Fruit fly (Drosophila melanogaster) whole organism, prepupa: Measurements from ENCODE around the gene CG3008.

Experiments
- CG10631 ChIP-seq: fragments of 200-800 bp; sonication (Bioruptor generic); optimal IDR thresholded peaks from 2 replicates; lab custom pipeline; 2016; ENCODE audit warnings: missing biosample characterization, missing genetic modification characterization
- CG10669 ChIP-seq: fragments of 200-800 bp; sonication (Bioruptor generic); optimal IDR thresholded peaks from 3 replicates; lab custom pipeline; 2018; ENCODE audit warnings: missing biosample characterization, mild to moderate bottlenecking, missing genetic modification characterization, moderate library complexity
- CG11294 ChIP-seq: fragments of 200-800 bp; sonication (Bioruptor generic); IDR thresholded peaks from 2 replicates; pipeline ENCODE4 v1.3.6; 2022; ENCODE audit warnings: missing biosample characterization, missing genetic modification characterization
- CG11762 ChIP-seq: fragments of 200-800 bp; sonication (Bioruptor generic); optimal IDR thresholded peaks from 3 replicates; lab custom pipeline; 2016; ENCODE audit warnings: missing biosample characterization, missing genetic modification characterization; ENCODE audit not compliant: insufficient read depth
- CG15336 ChIP-seq: fragments of 200-800 bp; sonication (Bioruptor generic); IDR thresholded peaks from 2 replicates; pipeline ENCODE4 v1.3.6; 2022; ENCODE audit warnings: missing biosample characterization, missing genetic modification characterization
- CG1621 ChIP-seq: fragments of 200-800 bp; sonication (Bioruptor generic); optimal IDR thresholded peaks from 3 replicates; lab custom pipeline; 2018; ENCODE audit warnings: missing biosample characterization, mild to moderate bottlenecking, missing genetic modification characterization
- CG16779 ChIP-seq: fragments of 200-800 bp; sonication (Bioruptor generic); optimal IDR thresholded peaks from 3 replicates; lab custom pipeline; 2017; ENCODE audit warnings: missing biosample characterization, mild to moderate bottlenecking, missing genetic modification characterization
- CG31627 ChIP-seq: fragments of 200-800 bp; sonication (Bioruptor generic); optimal IDR thresholded peaks from 3 replicates; lab custom pipeline; 2016; ENCODE audit warnings: missing biosample characterization, missing genetic modification characterization
- CG3919 ChIP-seq: fragments of 200-800 bp; sonication (Bioruptor generic); optimal IDR thresholded peaks from 3 replicates; lab custom pipeline; 2016; ENCODE audit warnings: missing biosample characterization, missing genetic modification characterization
- CG4318 ChIP-seq: fragments of 200-800 bp; sonication (Bioruptor generic); optimal IDR thresholded peaks from 3 replicates; lab custom pipeline; 2017; ENCODE audit warnings: missing biosample characterization, mild to moderate bottlenecking, missing genetic modification characterization
- CG6163 ChIP-seq: fragments of 200-800 bp; sonication (Bioruptor generic); IDR thresholded peaks from 3 replicates; pipeline ENCODE4 v1.3.6; 2022; ENCODE audit warnings: missing biosample characterization, missing genetic modification characterization
- CG6276 ChIP-seq: fragments of 200-800 bp; sonication (Bioruptor generic); optimal IDR thresholded peaks from 2 replicates; lab custom pipeline; 2017; ENCODE audit warnings: missing biosample characterization, mild to moderate bottlenecking, missing genetic modification characterization
- CG6792 ChIP-seq: fragments of 200-800 bp; sonication (Bioruptor generic); optimal IDR thresholded peaks from 3 replicates; lab custom pipeline; 2016; ENCODE audit warnings: missing biosample characterization, missing genetic modification characterization
- CG6808 ChIP-seq: fragments of 200-800 bp; sonication (Bioruptor generic); optimal IDR thresholded peaks from 3 replicates; lab custom pipeline; 2017; ENCODE audit warnings: missing biosample characterization, missing genetic modification characterization, mild to moderate bottlenecking, moderate library complexity, missing genetic modification reagents
- CG6854 ChIP-seq: fragments of 200-800 bp; sonication (Bioruptor generic); optimal IDR thresholded peaks from 2 replicates; lab custom pipeline; 2017; ENCODE audit warnings: missing biosample characterization, mild to moderate bottlenecking, missing genetic modification characterization
- CG7368 ChIP-seq: fragments of 200-800 bp; sonication (Bioruptor generic); optimal IDR thresholded peaks from 3 replicates; lab custom pipeline; 2016; ENCODE audit warnings: missing biosample characterization, missing genetic modification characterization
- CG8319 ChIP-seq: fragments of 200-800 bp; sonication (Bioruptor generic); optimal IDR thresholded peaks from 3 replicates; lab custom pipeline; 2016; ENCODE audit warnings: missing biosample characterization, missing genetic modification characterization
- CG8632 ChIP-seq: fragments of 200-800 bp; sonication (Bioruptor generic); optimal IDR thresholded peaks from 3 replicates; lab custom pipeline; 2016; ENCODE audit warnings: missing biosample characterization, missing genetic modification characterization
- CG9139 ChIP-seq: fragments of 200-800 bp; sonication (Bioruptor generic); optimal IDR thresholded peaks from 3 replicates; lab custom pipeline; 2017; ENCODE audit warnings: missing biosample characterization, mild to moderate bottlenecking, missing genetic modification characterization
- Eip75B ChIP-seq: fragments of 200-800 bp; sonication (Bioruptor generic); optimal IDR thresholded peaks from 3 replicates; lab custom pipeline; 2016; ENCODE audit warnings: missing biosample characterization, missing genetic modification characterization
- Eip78C ChIP-seq: fragments of 200-800 bp; sonication (Bioruptor generic); peaks from one replicate; lab custom pipeline; 2016; ENCODE audit warnings: missing biosample characterization, missing genetic modification characterization
- Eip93F ChIP-seq: fragments of 200-800 bp; sonication (Bioruptor generic); optimal IDR thresholded peaks from 2 replicates; lab custom pipeline; 2016; ENCODE audit warnings: missing biosample characterization, mild to moderate bottlenecking, missing genetic modification characterization
- Ets21C ChIP-seq: fragments of 200-800 bp; sonication (Bioruptor generic); optimal IDR thresholded peaks from 3 replicates; lab custom pipeline; 2016; ENCODE audit warnings: missing biosample characterization, missing genetic modification characterization
- Ets96B ChIP-seq: fragments of 200-800 bp; optimal IDR thresholded peaks from 2 replicates; lab custom pipeline; 2019; ENCODE audit warnings: missing biosample characterization, mild to moderate bottlenecking, missing genetic modification characterization, moderate library complexity
- Gug ChIP-seq: fragments of 200-800 bp; sonication (Bioruptor generic); IDR thresholded peaks from 2 replicates; pipeline ENCODE4 v1.3.6; 2022; ENCODE audit warnings: missing biosample characterization, missing genetic modification characterization
- Hr38 ChIP-seq: sonication (Bioruptor generic); optimal IDR thresholded peaks from 2 replicates; lab custom pipeline; 2016; ENCODE audit warnings: missing biosample characterization, missing genetic modification characterization
- Hr39 ChIP-seq: fragments of 200-800 bp; sonication (Bioruptor generic); optimal IDR thresholded peaks from 2 replicates; lab custom pipeline; 2016; ENCODE audit warnings: missing biosample characterization, missing genetic modification characterization
- Lpt ChIP-seq: fragments of 200-800 bp; sonication (Bioruptor generic); optimal IDR thresholded peaks from 3 replicates; lab custom pipeline; 2016; ENCODE audit warnings: missing biosample characterization, missing genetic modification characterization
- Met ChIP-seq: fragments of 200-800 bp; sonication (Bioruptor generic); optimal IDR thresholded peaks from 3 replicates; lab custom pipeline; 2016; ENCODE audit warnings: missing biosample characterization, missing genetic modification characterization
- OdsH ChIP-seq: fragments of 200-800 bp; sonication (Bioruptor generic); optimal IDR thresholded peaks from 3 replicates; lab custom pipeline; 2016; ENCODE audit warnings: missing biosample characterization, missing genetic modification characterization
- Smox ChIP-seq: fragments of 200-800 bp; sonication (Bioruptor generic); optimal IDR thresholded peaks from 3 replicates; lab custom pipeline; 2016; ENCODE audit warnings: missing biosample characterization, missing genetic modification characterization
- Sox102F ChIP-seq: fragments of 200-800 bp; sonication (Bioruptor generic); optimal IDR thresholded peaks from 2 replicates; lab custom pipeline; 2016; ENCODE audit warnings: missing biosample characterization, mild to moderate bottlenecking, missing genetic modification characterization
- Sox14 ChIP-seq: fragments of 200-800 bp; sonication (Bioruptor generic); optimal IDR thresholded peaks from 3 replicates; lab custom pipeline; 2016; ENCODE audit warnings: missing biosample characterization, missing genetic modification characterization
- Sox15 ChIP-seq: fragments of 200-800 bp; sonication (Bioruptor generic); optimal IDR thresholded peaks from 3 replicates; lab custom pipeline; 2016; ENCODE audit warnings: missing biosample characterization, missing genetic modification characterization
- achi ChIP-seq: fragments of 200-800 bp; sonication (Bioruptor generic); optimal IDR thresholded peaks from 3 replicates; lab custom pipeline; 2016; ENCODE audit warnings: missing biosample characterization, missing genetic modification characterization
- acj6 ChIP-seq: fragments of 200-800 bp; sonication (Bioruptor generic); optimal IDR thresholded peaks from 3 replicates; lab custom pipeline; 2016; ENCODE audit warnings: missing biosample characterization, missing genetic modification characterization
- cyc ChIP-seq: fragments of 200-800 bp; sonication (Bioruptor generic); optimal IDR thresholded peaks from 3 replicates; lab custom pipeline; 2016; ENCODE audit warnings: missing biosample characterization, missing genetic modification characterization
- dac ChIP-seq: fragments of 200-800 bp; sonication (Bioruptor generic); optimal IDR thresholded peaks from 2 replicates; lab custom pipeline; 2017; ENCODE audit warnings: missing biosample characterization, mild to moderate bottlenecking, missing genetic modification characterization
- dsx ChIP-seq: fragments of 200-800 bp; optimal IDR thresholded peaks from 3 replicates; lab custom pipeline; 2019; ENCODE audit warnings: missing biosample characterization, mild to moderate bottlenecking, missing genetic modification characterization, moderate library complexity; ENCODE audit not compliant: poor library complexity, severe bottlenecking
- eg ChIP-seq: fragments of 200-800 bp; sonication (Bioruptor generic); IDR thresholded peaks from 3 replicates; pipeline ENCODE4 v1.3.6; 2022; ENCODE audit warnings: missing biosample characterization, missing genetic modification characterization
- esn ChIP-seq: fragments of 200-800 bp; sonication (Bioruptor generic); optimal IDR thresholded peaks from 2 replicates; lab custom pipeline; 2016; ENCODE audit warnings: missing biosample characterization, mild to moderate bottlenecking, missing genetic modification characterization, moderate library complexity
- fd59A ChIP-seq: fragments of 200-800 bp; sonication (Bioruptor generic); optimal IDR thresholded peaks from 2 replicates; lab custom pipeline; 2017; ENCODE audit warnings: missing biosample characterization, mild to moderate bottlenecking, missing genetic modification characterization, missing genetic modification reagents
- fd85E ChIP-seq: fragments of 200-800 bp; sonication (Bioruptor generic); optimal IDR thresholded peaks from 3 replicates; lab custom pipeline; 2016; ENCODE audit warnings: missing biosample characterization, missing genetic modification characterization
- fkh ChIP-seq: fragments of 200-800 bp; sonication (Bioruptor generic); optimal IDR thresholded peaks from 3 replicates; lab custom pipeline; 2017; ENCODE audit warnings: missing biosample characterization, mild to moderate bottlenecking, missing genetic modification characterization, moderate library complexity
- lz ChIP-seq: fragments of 200-800 bp; sonication (Bioruptor generic); optimal IDR thresholded peaks from 3 replicates; lab custom pipeline; 2016; ENCODE audit warnings: missing biosample characterization, missing genetic modification characterization
- net ChIP-seq: fragments of 200-800 bp; sonication (Bioruptor generic); optimal IDR thresholded peaks from 3 replicates; lab custom pipeline; 2016; ENCODE audit warnings: missing biosample characterization, missing genetic modification characterization
- pdm3 ChIP-seq: fragments of 200-800 bp; sonication (Bioruptor generic); optimal IDR thresholded peaks from 3 replicates; lab custom pipeline; 2016; ENCODE audit warnings: missing biosample characterization, missing genetic modification characterization
- salr ChIP-seq, 2 experiments: fragments of 200-800 bp; sonication (Bioruptor generic); optimal IDR thresholded peaks; 3 replicates each; lab custom pipeline; 2016 to 2018; ENCODE audit warnings: missing biosample characterization in 2 of 2, missing genetic modification characterization in 2 of 2, mild to moderate bottlenecking in 1 of 2
- spab ChIP-seq: fragments of 200-800 bp; sonication (Bioruptor generic); optimal IDR thresholded peaks from 2 replicates; lab custom pipeline; 2017; ENCODE audit warnings: missing biosample characterization, mild to moderate bottlenecking, missing genetic modification characterization, missing genetic modification reagents
- ss ChIP-seq, 2 experiments: fragments of 200-800 bp; sonication (Bioruptor generic); optimal IDR thresholded peaks; 2 replicates in 1 of 2; 3 replicates in 1 of 2; lab custom pipeline; 2017 to 2018; ENCODE audit warnings: mild to moderate bottlenecking in 2 of 2, missing biosample characterization in 2 of 2, missing genetic modification characterization in 2 of 2, moderate library complexity in 1 of 2
- svp ChIP-seq: fragments of 200-800 bp; sonication (Bioruptor generic); peaks from one replicate; lab custom pipeline; 2016; ENCODE audit warnings: missing biosample characterization, missing genetic modification characterization
- topi ChIP-seq: fragments of 200-800 bp; sonication (Bioruptor generic); optimal IDR thresholded peaks from 3 replicates; lab custom pipeline; 2016; ENCODE audit warnings: missing biosample characterization, missing genetic modification characterization
- vri ChIP-seq: fragments of 200-800 bp; sonication (Bioruptor generic); optimal IDR thresholded peaks from 3 replicates; lab custom pipeline; 2016; ENCODE audit warnings: missing biosample characterization, mild to moderate bottlenecking, missing genetic modification characterization

Gene CG3008

DNA sequence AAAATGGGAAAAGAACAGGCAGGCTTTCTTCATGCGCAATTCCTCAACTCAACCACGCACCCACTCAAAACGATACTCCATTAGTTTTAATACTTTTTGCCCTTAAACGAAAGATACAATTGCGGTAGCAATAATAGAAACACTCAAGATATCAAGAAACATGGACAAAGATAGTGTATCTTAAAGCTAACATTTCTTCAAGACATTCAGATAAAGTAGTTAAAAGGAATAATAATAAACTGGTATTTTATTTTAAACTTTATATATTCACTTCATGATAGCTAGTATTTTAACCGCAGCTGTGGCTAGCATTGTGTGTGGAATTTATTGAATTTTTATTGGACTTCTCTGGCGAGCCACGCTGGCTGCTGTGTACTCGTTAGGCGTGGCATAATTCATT is 27.0 kb upstream of the CG3008 start:
- no peak for TF ChIP-seq dsx (GFP tag; lab: Kevin White, UChicago)
- no peak for TF ChIP-seq CG7368
- no peak for TF ChIP-seq CG4318 (GFP tag; lab: Kevin White, UChicago)
- TF ChIP-seq vri (GFP tag; lab: Kevin White, UChicago), result no peak
- TF ChIP-seq Eip78C (GFP tag; lab: Kevin White, UChicago), result peak; percentile 66
- no peak for TF ChIP-seq topi
- TF ChIP-seq Hr38, result no peak
- peak; percentile 7 for TF ChIP-seq fd59A
- no peak for TF ChIP-seq Sox14 (GFP tag; lab: Kevin White, UChicago)
- no peak for TF ChIP-seq Lpt (GFP tag; lab: Kevin White, UChicago)
- no peak for TF ChIP-seq CG31627 (GFP tag; lab: Kevin White, UChicago)
- no peak for TF ChIP-seq CG11294
- no peak for TF ChIP-seq CG16779 (tag; lab: Kevin White, UChicago)
- TF ChIP-seq acj6 (GFP tag; lab: Kevin White, UChicago), result no peak
- no peak for TF ChIP-seq CG3919 (GFP tag; lab: Kevin White, UChicago)
- TF ChIP-seq OdsH, result peak; percentile 23
- TF ChIP-seq Hr39, result no peak
- TF ChIP-seq spab, result no peak
- TF ChIP-seq Met, result peak; percentile 10
- no peak for TF ChIP-seq esn (GFP tag; lab: Kevin White, UChicago)
- TF ChIP-seq fkh (GFP tag; lab: Kevin White, UChicago), result no peak
- no peak for TF ChIP-seq Smox (GFP tag; lab: Kevin White, UChicago)
- TF ChIP-seq Gug (GFP tag; lab: Robert Waterston, UW), result no peak
- no peak for TF ChIP-seq CG6276 (GFP tag; lab: Kevin White, UChicago)
- no peak for TF ChIP-seq net (GFP tag; lab: Kevin White, UChicago)
- no peak for TF ChIP-seq pdm3 (GFP tag; lab: Kevin White, UChicago)
- TF ChIP-seq CG15336 (GFP tag; lab: Robert Waterston, UW), result peak; percentile 29; the same call in 1 of the 2 replicates
- no peak for TF ChIP-seq lz (GFP tag; lab: Kevin White, UChicago)
- no peak for TF ChIP-seq CG6854 (GFP tag; lab: Kevin White, UChicago)
- TF ChIP-seq CG10669 (GFP tag; lab: Kevin White, UChicago), result peak; percentile 22
- TF ChIP-seq CG1621 (tag; lab: Kevin White, UChicago), result no peak
- no peak for TF ChIP-seq svp
- TF ChIP-seq CG10631 (GFP tag; lab: Kevin White, UChicago), result peak; percentile 12
- no peak for TF ChIP-seq cyc (GFP tag; lab: Kevin White, UChicago)
- no peak for TF ChIP-seq Sox102F (GFP tag; lab: Kevin White, UChicago)
- TF ChIP-seq Ets96B, result peak; percentile 26
- TF ChIP-seq eg (GFP tag; lab: Robert Waterston, UW), result peak; percentile 36; the same call in 1 of the 3 replicates
- peak; percentile 9 for TF ChIP-seq Eip75B (GFP tag; lab: Kevin White, UChicago)
- TF ChIP-seq Eip93F (GFP tag; lab: Kevin White, UChicago), result no peak
- TF ChIP-seq CG6792 (GFP tag; lab: Kevin White, UChicago), result no peak
- no peak for TF ChIP-seq CG11762 (GFP tag; lab: Kevin White, UChicago)
- no peak for TF ChIP-seq dac
- no peak for TF ChIP-seq achi (GFP tag; lab: Kevin White, UChicago)
- no peak for TF ChIP-seq salr (GFP tag; optimal IDR thresholded peaks at IDR 0.05; lab: Kevin White, UChicago)
- no peak for TF ChIP-seq Ets21C (GFP tag; lab: Kevin White, UChicago)
- TF ChIP-seq CG9139 (GFP tag; lab: Kevin White, UChicago), result no peak
- no peak for TF ChIP-seq ss (GFP tag; optimal IDR thresholded peaks at IDR 0.05; lab: Kevin White, UChicago)
- TF ChIP-seq CG6808, result no peak
- TF ChIP-seq Sox15, result no peak
- no peak for TF ChIP-seq CG8632 (GFP tag; lab: Kevin White, UChicago)
- TF ChIP-seq CG6163 (GFP tag; lab: Robert Waterston, UW), result 0 out of 3 replicates have a peak, but pooled peaks have one; percentile 20
- no peak for TF ChIP-seq CG8319 (GFP tag; lab: Kevin White, UChicago)
- TF ChIP-seq fd85E (GFP tag; lab: Kevin White, UChicago), result no peak
